Fruit fly (Drosophila melanogaster) whole organism, embryonic: Measurements from ENCODE around the gene Nckx30C.

Experiments used
- Atf-2 ChIP-seq: fragments of 200-800 bp; sonication (Bioruptor generic); optimal IDR thresholded peaks from 2 replicates; lab custom pipeline; 2016; ENCODE audit warnings: missing biosample characterization, missing genetic modification characterization
- BEAF-32 ChIP-seq: fragments of 200-800 bp; sonication (Bioruptor generic); optimal IDR thresholded peaks from 3 replicates; lab custom pipeline; 2017; ENCODE audit warnings: missing biosample characterization, missing genetic modification characterization, mild to moderate bottlenecking, moderate library complexity, missing genetic modification reagents
- CG10431 ChIP-seq: fragments of 200-800 bp; sonication (Bioruptor generic); optimal IDR thresholded peaks from 3 replicates; lab custom pipeline; 2018; ENCODE audit warnings: missing biosample characterization, mild to moderate bottlenecking, missing genetic modification characterization
- CG12071 ChIP-seq: fragments of 200-800 bp; sonication (Bioruptor generic); optimal IDR thresholded peaks from 3 replicates; lab custom pipeline; 2018; ENCODE audit warnings: missing biosample characterization, mild to moderate bottlenecking, missing genetic modification characterization
- CG12299 ChIP-seq: fragments of 200-800 bp; sonication (Bioruptor generic); optimal IDR thresholded peaks from 2 replicates; lab custom pipeline; 2018; ENCODE audit warnings: missing biosample characterization, mild to moderate bottlenecking, missing genetic modification characterization
- CG12659 ChIP-seq: fragments of 200-800 bp; sonication (Bioruptor generic); optimal IDR thresholded peaks from 3 replicates; lab custom pipeline; 2017; ENCODE audit warnings: mild to moderate bottlenecking, missing biosample characterization, missing genetic modification reagents, missing genetic modification characterization
- CG12744 ChIP-seq: fragments of 200-800 bp; sonication (Bioruptor generic); optimal IDR thresholded peaks from 2 replicates; lab custom pipeline; 2016; ENCODE audit warnings: missing biosample characterization, missing genetic modification characterization
- CG13296 ChIP-seq: fragments of 200-800 bp; sonication (Bioruptor generic); optimal IDR thresholded peaks from 3 replicates; lab custom pipeline; 2018; ENCODE audit warnings: missing biosample characterization, mild to moderate bottlenecking, missing genetic modification characterization
- CG15269 ChIP-seq: fragments of 200-800 bp; sonication (Bioruptor generic); optimal IDR thresholded peaks from 2 replicates; lab custom pipeline; 2018; ENCODE audit warnings: missing biosample characterization, mild to moderate bottlenecking, missing genetic modification characterization, moderate library complexity
- CG17385 ChIP-seq: fragments of 200-800 bp; sonication (Bioruptor generic); optimal IDR thresholded peaks from 3 replicates; lab custom pipeline; 2018; ENCODE audit warnings: missing biosample characterization, mild to moderate bottlenecking, missing genetic modification characterization
- CG1832 ChIP-seq: fragments of 200-800 bp; sonication (Bioruptor generic); optimal IDR thresholded peaks from 2 replicates; lab custom pipeline; 2017; ENCODE audit warnings: missing biosample characterization, mild to moderate bottlenecking, missing genetic modification characterization, inconsistent platforms
- CG18764 ChIP-seq: fragments of 200-800 bp; sonication (Bioruptor generic); optimal IDR thresholded peaks from 3 replicates; lab custom pipeline; 2016; ENCODE audit warnings: missing biosample characterization, missing genetic modification characterization
- CG2116 ChIP-seq: fragments of 200-800 bp; sonication (Bioruptor generic); optimal IDR thresholded peaks from 3 replicates; lab custom pipeline; 2018; ENCODE audit warnings: missing biosample characterization, mild to moderate bottlenecking, missing genetic modification characterization
- CG2120 ChIP-seq: fragments of 200-800 bp; sonication (Bioruptor generic); optimal IDR thresholded peaks from 3 replicates; lab custom pipeline; 2016; ENCODE audit warnings: missing biosample characterization, missing genetic modification characterization
- CG2129 ChIP-seq: fragments of 200-800 bp; sonication (Bioruptor generic); IDR thresholded peaks from 2 replicates; pipeline ENCODE4 v1.3.6; 2022; ENCODE audit warnings: missing biosample characterization, missing genetic modification characterization; ENCODE audit not compliant: partially characterized antibody
- CG31388 ChIP-seq: fragments of 200-800 bp; sonication (Bioruptor generic); optimal IDR thresholded peaks from 2 replicates; lab custom pipeline; 2016; ENCODE audit warnings: missing biosample characterization, missing genetic modification characterization
- CG3995 ChIP-seq: fragments of 200-800 bp; sonication (Bioruptor generic); optimal IDR thresholded peaks from 3 replicates; lab custom pipeline; 2016; ENCODE audit warnings: missing biosample characterization, missing genetic modification characterization
- CG4730 ChIP-seq: fragments of 200-800 bp; sonication (Bioruptor generic); IDR thresholded peaks from 2 replicates; pipeline ENCODE4 v1.3.6; 2022; ENCODE audit warnings: missing biosample characterization, missing genetic modification characterization
- CG6683 ChIP-seq: fragments of 200-800 bp; sonication (Bioruptor generic); optimal IDR thresholded peaks from 2 replicates; lab custom pipeline; 2017; ENCODE audit warnings: missing biosample characterization, mild to moderate bottlenecking, missing genetic modification characterization, missing genetic modification reagents
- CG7271 ChIP-seq: fragments of 200-800 bp; sonication (Bioruptor generic); optimal IDR thresholded peaks from 2 replicates; lab custom pipeline; 2018; ENCODE audit warnings: missing biosample characterization, mild to moderate bottlenecking, missing genetic modification characterization, moderate library complexity
- CG7357 ChIP-seq: fragments of 200-800 bp; sonication (Bioruptor generic); IDR thresholded peaks from 3 replicates; pipeline ENCODE4 v1.3.6; 2022; ENCODE audit warnings: missing biosample characterization, missing genetic modification characterization
- CTCF ChIP-seq: fragments of 200-800 bp; sonication (Bioruptor generic); optimal IDR thresholded peaks from 2 replicates; lab custom pipeline; 2017; ENCODE audit warnings: missing biosample characterization, mild to moderate bottlenecking, missing genetic modification characterization, moderate library complexity
- D19B ChIP-seq: fragments of 200-800 bp; sonication (Bioruptor generic); optimal IDR thresholded peaks from 2 replicates; lab custom pipeline; 2017; ENCODE audit warnings: missing biosample characterization, mild to moderate bottlenecking, missing genetic modification characterization
- Dip2 ChIP-seq: fragments of 200-800 bp; sonication (Bioruptor generic); IDR thresholded peaks from 2 replicates; pipeline ENCODE4 v1.3.6; 2022; ENCODE audit warnings: missing biosample characterization, missing genetic modification characterization
- HHEX ChIP-seq: fragments of 200-800 bp; sonication (Bioruptor generic); optimal IDR thresholded peaks from 3 replicates; lab custom pipeline; 2017; ENCODE audit warnings: missing biosample characterization, mild to moderate bottlenecking, missing genetic modification characterization, missing genetic modification reagents
- Nf-YB ChIP-seq: fragments of 200-800 bp; sonication (Bioruptor generic); optimal IDR thresholded peaks from 3 replicates; lab custom pipeline; 2019; ENCODE audit warnings: missing biosample characterization, mild to moderate bottlenecking, missing genetic modification characterization, moderate library complexity
- Ssrp ChIP-seq: fragments of 200-800 bp; sonication (Bioruptor generic); optimal IDR thresholded peaks from 2 replicates; lab custom pipeline; 2018; ENCODE audit warnings: missing biosample characterization, mild to moderate bottlenecking, missing genetic modification characterization, moderate library complexity
- YL-1 ChIP-seq: fragments of 200-800 bp; sonication (Bioruptor generic); optimal IDR thresholded peaks from 3 replicates; lab custom pipeline; 2017; ENCODE audit warnings: missing biosample characterization, mild to moderate bottlenecking, missing genetic modification characterization
- ash1 ChIP-seq: fragments of 200-800 bp; sonication (Bioruptor generic); optimal IDR thresholded peaks from 2 replicates; lab custom pipeline; 2018; ENCODE audit warnings: missing biosample characterization, mild to moderate bottlenecking, missing genetic modification characterization
- caup ChIP-seq: fragments of 200-800 bp; sonication (Bioruptor generic); optimal IDR thresholded peaks from 3 replicates; lab custom pipeline; 2017; ENCODE audit warnings: missing biosample characterization, mild to moderate bottlenecking, missing genetic modification characterization, moderate library complexity; ENCODE audit not compliant: severe bottlenecking
- chinmo ChIP-seq: fragments of 200-800 bp; sonication (Bioruptor generic); IDR thresholded peaks from 4 replicates; pipeline ENCODE4 v1.3.6; 2022; ENCODE audit warnings: missing biosample characterization, missing genetic modification characterization; ENCODE audit not compliant: partially characterized antibody
- ci ChIP-seq: fragments of 200-800 bp; sonication (Bioruptor generic); IDR thresholded peaks from 3 replicates; pipeline ENCODE4 v1.3.6; 2022; ENCODE audit warnings: missing biosample characterization, missing genetic modification characterization
- dmrt99B ChIP-seq: fragments of 200-800 bp; sonication (Bioruptor generic); optimal IDR thresholded peaks from 2 replicates; lab custom pipeline; 2018; ENCODE audit warnings: missing biosample characterization, mild to moderate bottlenecking, missing genetic modification characterization, moderate library complexity
- exex ChIP-seq: fragments of 200-800 bp; sonication (Bioruptor generic); optimal IDR thresholded peaks from 4 replicates; lab custom pipeline; 2018; ENCODE audit warnings: missing biosample characterization, mild to moderate bottlenecking, missing genetic modification characterization, moderate library complexity
- eyg ChIP-seq: fragments of 200-800 bp; sonication (Bioruptor generic); optimal IDR thresholded peaks from 3 replicates; lab custom pipeline; 2016; ENCODE audit warnings: missing biosample characterization, missing genetic modification characterization
- fd64A ChIP-seq: fragments of 200-800 bp; sonication (Bioruptor generic); optimal IDR thresholded peaks from 3 replicates; lab custom pipeline; 2018; ENCODE audit warnings: missing biosample characterization, mild to moderate bottlenecking, missing genetic modification characterization
- gce ChIP-seq: fragments of 200-800 bp; sonication (Bioruptor generic); IDR thresholded peaks from 3 replicates; pipeline ENCODE4 v1.3.6; 2022; ENCODE audit warnings: missing biosample characterization, missing genetic modification characterization
- gt ChIP-seq: fragments of 200-800 bp; sonication (Bioruptor generic); IDR thresholded peaks from 2 replicates; pipeline ENCODE4 v1.3.6; 2022; ENCODE audit warnings: missing biosample characterization, missing genetic modification characterization
- ind ChIP-seq: fragments of 200-800 bp; sonication (Bioruptor generic); optimal IDR thresholded peaks from 3 replicates; lab custom pipeline; 2016; ENCODE audit warnings: missing biosample characterization, missing genetic modification characterization
- ken ChIP-seq: fragments of 200-800 bp; sonication (Bioruptor generic); IDR thresholded peaks from 3 replicates; pipeline ENCODE4 v1.3.6; 2022; ENCODE audit warnings: missing biosample characterization, missing genetic modification characterization
- mam ChIP-seq: fragments of 200-800 bp; sonication (Bioruptor generic); optimal IDR thresholded peaks from 3 replicates; lab custom pipeline; 2016; ENCODE audit warnings: missing biosample characterization, missing genetic modification characterization
- mld ChIP-seq: fragments of 200-800 bp; sonication (Bioruptor generic); IDR thresholded peaks from 3 replicates; pipeline ENCODE4 v1.3.6; 2022; ENCODE audit warnings: missing biosample characterization, missing genetic modification characterization; ENCODE audit not compliant: partially characterized antibody
- odd ChIP-seq: fragments of 200-800 bp; sonication (Bioruptor generic); optimal IDR thresholded peaks from 2 replicates; lab custom pipeline; 2017; ENCODE audit warnings: missing biosample characterization, mild to moderate bottlenecking, missing genetic modification characterization
- pros ChIP-seq: fragments of 200-800 bp; sonication (Bioruptor generic); optimal IDR thresholded peaks from 3 replicates; lab custom pipeline; 2019; ENCODE audit warnings: missing biosample characterization, mild to moderate bottlenecking, missing genetic modification characterization, moderate library complexity
- ro ChIP-seq: fragments of 200-800 bp; sonication (Bioruptor generic); IDR thresholded peaks from 2 replicates; pipeline ENCODE4 v1.3.6; 2022; ENCODE audit warnings: missing biosample characterization, missing genetic modification characterization
- sima ChIP-seq: fragments of 200-800 bp; sonication (Bioruptor generic); optimal IDR thresholded peaks from 2 replicates; lab custom pipeline; 2016; ENCODE audit warnings: missing biosample characterization, missing genetic modification characterization
- stc ChIP-seq: fragments of 200-800 bp; sonication (Bioruptor generic); IDR thresholded peaks from 2 replicates; pipeline ENCODE4 v1.3.6; 2022; ENCODE audit warnings: missing biosample characterization, missing genetic modification characterization
- vvl ChIP-seq: fragments of 200-800 bp; sonication (Bioruptor generic); IDR thresholded peaks from 2 replicates; pipeline ENCODE4 v1.3.6; 2022; ENCODE audit warnings: missing biosample characterization, missing genetic modification characterization
- wdn ChIP-seq: fragments of 200-800 bp; sonication (Bioruptor generic); IDR thresholded peaks from 2 replicates; pipeline ENCODE4 v1.3.6; 2022; ENCODE audit warnings: missing biosample characterization, missing genetic modification characterization
- wor ChIP-seq: fragments of 200-800 bp; sonication (Bioruptor generic); IDR thresholded peaks from 2 replicates; pipeline ENCODE4 v1.3.6; 2022; ENCODE audit warnings: missing biosample characterization, missing genetic modification characterization
- zen ChIP-seq: fragments of 200-800 bp; sonication (Bioruptor generic); optimal IDR thresholded peaks from 3 replicates; lab custom pipeline; 2018; ENCODE audit warnings: missing biosample characterization, mild to moderate bottlenecking, missing genetic modification characterization, moderate library complexity

The Nckx30C gene

DNA sequence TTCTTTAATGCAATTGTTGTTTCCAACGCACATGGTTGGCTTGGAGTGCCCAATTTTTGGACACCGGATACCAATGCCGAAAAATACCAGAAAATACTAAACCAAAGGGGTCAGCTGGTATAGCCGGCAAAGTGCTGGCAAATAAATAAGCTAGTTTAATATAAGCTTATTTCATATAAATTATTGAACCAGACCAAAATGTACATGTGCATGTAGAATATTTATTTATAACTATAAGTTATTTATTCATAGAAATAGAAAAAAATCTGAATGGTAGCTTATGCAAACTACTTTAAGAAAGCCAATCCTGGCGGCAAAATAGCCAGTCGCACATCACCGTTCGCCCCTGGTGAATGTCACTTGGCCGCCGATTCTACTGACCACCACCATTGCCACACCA lies 45.8 kb downstream of the Nckx30C start, which contains the start of gene pelo (continued):
- no peak for TF ChIP-seq CG12744
- peak; percentile 52 for TF ChIP-seq CG12299 (tag; lab: Kevin White, UChicago)
- no peak for TF ChIP-seq chinmo (GFP tag; lab: Robert Waterston, UW)
- peak; percentile 65 for TF ChIP-seq CG13296 (GFP tag; lab: Kevin White, UChicago)
- peak; percentile 68; the same call in 1 of the 3 replicates for TF ChIP-seq ken
- peak; percentile 52 for TF ChIP-seq CG6683 (GFP tag; lab: Kevin White, UChicago)
- no peak for TF ChIP-seq fd64A (GFP tag; lab: Kevin White, UChicago)
- TF ChIP-seq CG12071 (GFP tag; lab: Kevin White, UChicago): no peak
- TF ChIP-seq ind (GFP tag; lab: Kevin White, UChicago): peak; percentile 56
- peak; percentile 40 for TF ChIP-seq D19B (GFP tag; lab: Kevin White, UChicago)
- peak; percentile 67 for TF ChIP-seq YL-1 (GFP tag; lab: Kevin White, UChicago)
- TF ChIP-seq caup (GFP tag; lab: Kevin White, UChicago): peak; percentile 69
- TF ChIP-seq ash1 (GFP tag; lab: Kevin White, UChicago): no peak
- TF ChIP-seq CG2116 (GFP tag; lab: Kevin White, UChicago): peak; percentile 61
- no peak for TF ChIP-seq eyg (GFP tag; lab: Kevin White, UChicago)
- peak; percentile 57 for TF ChIP-seq Nf-YB (GFP tag; lab: Kevin White, UChicago)
- TF ChIP-seq CG31388: no peak
- TF ChIP-seq CG17385 (GFP tag; lab: Kevin White, UChicago): peak; percentile 51
- TF ChIP-seq CG1832: no peak
- 0 out of 2 replicates have a peak, but pooled peaks have one; percentile 12 for TF ChIP-seq stc
- peak; percentile 53; the same call in 2 of the 3 replicates for TF ChIP-seq ci (GFP tag; lab: Robert Waterston, UW)
- TF ChIP-seq CG15269 (tag; lab: Kevin White, UChicago): peak; percentile 61
- TF ChIP-seq odd (GFP tag; lab: Kevin White, UChicago): peak; percentile 34
- TF ChIP-seq sima (GFP tag; lab: Kevin White, UChicago): no peak
- TF ChIP-seq vvl (GFP tag; lab: Robert Waterston, UW): peak; percentile 81
- peak; percentile 56 for TF ChIP-seq CG4730 (GFP tag; lab: Robert Waterston, UW)
- peak; percentile 20 for TF ChIP-seq exex (tag; lab: Kevin White, UChicago)
- peak; percentile 39 for TF ChIP-seq CG3995 (GFP tag; lab: Kevin White, UChicago)
- no peak for TF ChIP-seq Atf-2 (GFP tag; lab: Kevin White, UChicago)
- peak; percentile 36 for TF ChIP-seq CG18764
- no peak for TF ChIP-seq mld (GFP tag; lab: Robert Waterston, UW)
- TF ChIP-seq BEAF-32 (GFP tag; lab: Kevin White, UChicago): peak; percentile 39
- peak; percentile 31 for TF ChIP-seq CG7271 (tag; lab: Kevin White, UChicago)
- peak; percentile 70 for TF ChIP-seq CG2120 (GFP tag; lab: Kevin White, UChicago)
- TF ChIP-seq CG12659 (GFP tag; lab: Kevin White, UChicago): peak; percentile 79
- TF ChIP-seq wor (GFP tag; lab: Robert Waterston, UW): no peak
- TF ChIP-seq Dip2 (GFP tag; lab: Robert Waterston, UW): no peak
- no peak for TF ChIP-seq wdn (GFP tag; lab: Robert Waterston, UW)
- no peak for TF ChIP-seq ro (GFP tag; lab: Robert Waterston, UW)
- no peak for TF ChIP-seq mam (GFP tag; lab: Kevin White, UChicago)
- no peak for TF ChIP-seq CTCF (GFP tag; lab: Kevin White, UChicago)
- TF ChIP-seq gce (GFP tag; lab: Robert Waterston, UW): no peak
- peak; percentile 43 for TF ChIP-seq zen (tag; lab: Kevin White, UChicago)
- TF ChIP-seq pros: no peak
- peak; percentile 63 for TF ChIP-seq Ssrp (tag; lab: Kevin White, UChicago)
- peak; percentile 61 for TF ChIP-seq dmrt99B
- no peak for TF ChIP-seq CG10431 (GFP tag; lab: Kevin White, UChicago)
- no peak for TF ChIP-seq CG2129 (GFP tag; lab: Robert Waterston, UW)
- peak; percentile 66 for TF ChIP-seq HHEX (GFP tag; lab: Kevin White, UChicago)
- TF ChIP-seq gt (GFP tag; lab: Robert Waterston, UW): no peak
- TF ChIP-seq CG7357 (GFP tag; lab: Robert Waterston, UW): no peak
